Fruit fly (Drosophila melanogaster): ENCODE data around the gene CG7457.

Gene CG7457

DNA sequence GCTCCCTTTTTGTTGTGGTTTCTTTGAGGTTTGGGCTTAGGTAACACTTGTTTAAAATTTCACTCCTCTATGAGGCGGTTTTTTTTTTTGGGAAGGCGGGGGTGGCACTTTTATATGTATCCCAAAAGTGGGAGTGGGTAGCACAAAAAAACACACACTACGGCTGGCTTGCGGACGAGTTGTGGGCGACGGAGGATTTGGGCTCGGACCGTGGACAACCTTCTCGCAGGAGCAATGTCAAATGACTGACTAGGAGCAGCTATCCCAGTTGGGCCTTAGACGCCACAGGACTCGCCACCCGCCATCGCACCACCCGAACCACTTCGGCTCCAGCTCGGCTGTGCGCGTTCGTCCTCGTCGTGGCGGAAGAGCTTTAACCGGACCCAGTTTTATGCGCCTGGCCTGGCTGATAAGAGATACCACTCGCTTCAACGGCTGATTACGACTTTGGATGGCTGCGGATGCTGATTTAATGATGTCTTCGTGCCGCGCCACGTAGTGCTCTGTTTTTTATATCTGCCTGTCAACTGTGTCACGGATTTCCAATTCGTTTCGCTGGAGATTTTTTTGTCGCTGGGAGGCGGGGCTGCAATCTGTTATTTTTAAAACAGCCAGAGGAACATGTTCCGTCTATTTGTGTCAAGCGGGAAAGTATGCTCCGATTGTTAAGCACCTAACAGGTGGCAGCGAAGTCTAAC, 8.3 kb downstream of the CG7457 start, which contains the start of gene Ank2 (continued):
- TF ChIP-seq slbo (GFP tag; IDR thresholded peaks at IDR 0.05) (0 out of 2 replicates have a peak, but pooled peaks have one; percentile 13), CG1602 (GFP tag; optimal IDR thresholded peaks at IDR 0.05) (no peak), Oli (tag; optimal IDR thresholded peaks at IDR 0.05) (no peak), run (tag; optimal IDR thresholded peaks at IDR 0.05) (no peak), fru (optimal IDR thresholded peaks at IDR 0.05) (no peak), nerfin-2 (GFP tag; IDR thresholded peaks at IDR 0.05; ENCODE audit: partially characterized antibody) (no peak), CG1529 (GFP tag; optimal IDR thresholded peaks at IDR 0.05) (no peak), kni (GFP tag; optimal IDR thresholded peaks at IDR 0.05) (no peak), HHEX (GFP tag; optimal IDR thresholded peaks at IDR 0.05) (no peak), Nf-YC (tag; optimal IDR thresholded peaks at IDR 0.05) (no peak), CG33557 (GFP tag; optimal IDR thresholded peaks at IDR 0.05) (no peak)

DNA sequence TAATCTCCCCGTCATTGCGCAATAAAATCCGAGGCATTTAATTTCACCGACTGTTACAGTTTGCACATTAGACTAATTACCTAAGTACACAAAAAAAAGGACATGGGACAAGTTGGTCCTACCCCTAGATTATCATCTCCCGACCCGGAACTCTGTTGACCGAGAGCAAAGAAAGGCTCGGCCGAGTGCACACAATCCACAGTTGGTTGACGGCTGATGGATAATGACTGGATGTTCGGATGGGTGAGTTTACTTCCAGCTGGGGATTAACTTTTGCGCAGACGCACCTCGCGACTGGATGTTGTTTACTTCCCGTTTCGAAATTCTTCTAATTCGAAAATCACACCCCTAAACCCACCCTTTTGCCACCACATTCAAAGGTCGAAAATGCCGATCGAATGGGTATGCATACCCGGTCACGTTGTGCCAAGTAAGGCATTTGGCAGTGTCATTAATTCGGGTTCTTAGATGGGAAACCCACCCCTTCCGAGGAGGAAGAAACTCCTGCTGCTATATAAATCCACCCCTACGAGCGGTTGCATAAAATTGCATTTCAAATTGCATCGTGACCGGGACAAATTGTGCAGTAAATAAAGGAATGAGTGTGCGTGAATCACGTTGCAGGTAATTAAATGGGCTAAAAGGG, 11.8 kb downstream of the CG7457 start:
- TF ChIP-seq CG6791 (GFP tag; IDR thresholded peaks at IDR 0.05; ENCODE audit: partially characterized antibody): 0 out of 3 replicates have a peak, but pooled peaks have one; percentile 35
- peak; percentile 67 for TF ChIP-seq Kr (GFP tag; optimal IDR thresholded peaks at IDR 0.05)
- TF ChIP-seq pros (GFP tag; optimal IDR thresholded peaks at IDR 0.05): peak; percentile 99
- TF ChIP-seq slbo (GFP tag; IDR thresholded peaks at IDR 0.05): no peak
- TF ChIP-seq seq (GFP tag; IDR thresholded peaks at IDR 0.05): peak; percentile 56; the same call in 1 of the 2 replicates
- no peak for TF ChIP-seq CG32767 (GFP tag; IDR thresholded peaks at IDR 0.05)
- TF ChIP-seq Hr51 (GFP tag; optimal IDR thresholded peaks at IDR 0.05): peak in 1 of 2 experiments; percentile 39
- no peak for TF ChIP-seq cad (GFP tag; optimal IDR thresholded peaks at IDR 0.05)
- no peak for TF ChIP-seq CG8281 (tag; optimal IDR thresholded peaks at IDR 0.05)
- no peak for TF ChIP-seq CG11398 (GFP tag; optimal IDR thresholded peaks at IDR 0.05)
- TF ChIP-seq Ets65A (GFP tag): peak; percentile 60
- TF ChIP-seq Vsx1 (GFP tag; optimal IDR thresholded peaks at IDR 0.05): no peak
- TF ChIP-seq Deaf1 (tag; optimal IDR thresholded peaks at IDR 0.05): peak; percentile 14
- no peak for TF ChIP-seq Sox100B (GFP tag; optimal IDR thresholded peaks at IDR 0.05)
- no peak for TF ChIP-seq CG43689 (GFP tag; IDR thresholded peaks at IDR 0.05)
- peak in 1 of 2 experiments; percentile 63 for TF ChIP-seq insv (GFP tag; optimal IDR thresholded peaks at IDR 0.05)
- TF ChIP-seq Dp (GFP tag; optimal IDR thresholded peaks at IDR 0.05): no peak
- TF ChIP-seq kni (GFP tag; optimal IDR thresholded peaks at IDR 0.05): peak; percentile 32
- no peak for TF ChIP-seq exex (tag; optimal IDR thresholded peaks at IDR 0.05)
- no peak for TF ChIP-seq lola (GFP tag; optimal IDR thresholded peaks at IDR 0.05)
- peak; percentile 86 for TF ChIP-seq gsb-n (tag; optimal IDR thresholded peaks at IDR 0.05)
- TF ChIP-seq kah (GFP tag; optimal IDR thresholded peaks at IDR 0.05): peak; percentile 25
- no peak for TF ChIP-seq CG5180 (GFP tag; optimal IDR thresholded peaks at IDR 0.05)
- no peak for TF ChIP-seq pita (GFP tag; optimal IDR thresholded peaks at IDR 0.05)
- no peak for TF ChIP-seq CG6175 (GFP tag; IDR thresholded peaks at IDR 0.05)
- TF ChIP-seq scrt (GFP tag; optimal IDR thresholded peaks at IDR 0.05): peak; percentile 88
- no peak for TF ChIP-seq unc-4 (GFP tag; IDR thresholded peaks at IDR 0.05; ENCODE audit: partially characterized antibody)
- TF ChIP-seq TFAM (GFP tag; optimal IDR thresholded peaks at IDR 0.05): no peak
- no peak for TF ChIP-seq Hand (GFP tag; optimal IDR thresholded peaks at IDR 0.05)
- no peak for TF ChIP-seq sens (GFP tag)
- peak; percentile 24 for TF ChIP-seq sd (tag; optimal IDR thresholded peaks at IDR 0.05)
- TF ChIP-seq her (GFP tag; optimal IDR thresholded peaks at IDR 0.05): no peak
- no peak for TF ChIP-seq sc (optimal IDR thresholded peaks at IDR 0.05)
- TF ChIP-seq sc (GFP tag; optimal IDR thresholded peaks at IDR 0.05): no peak
- no peak for TF ChIP-seq CG17359 (tag; optimal IDR thresholded peaks at IDR 0.05)
- no peak for TF ChIP-seq CG30431 (GFP tag; optimal IDR thresholded peaks at IDR 0.05)
- no peak for TF ChIP-seq zen (tag; optimal IDR thresholded peaks at IDR 0.05)
